Worm (Caenorhabditis elegans) whole organism, L4/young adult: ENCODE data around the gene Y39A1A.20.

Source experiments
- W03F9.2 ChIP-seq: fragments of 150-350 bp; optimal IDR thresholded peaks from 2 replicates; lab custom pipeline; 2014; ENCODE audit warnings: missing biosample characterization, missing genetic modification characterization
- dao-5 ChIP-seq: sonication (generic microtip); optimal IDR thresholded peaks from 2 replicates; lab custom pipeline; 2016; ENCODE audit warnings: missing genotype, missing genetic modification characterization, moderate library complexity, missing compliant biosample characterization
- him-1 ChIP-seq: sonication (generic microtip); optimal IDR thresholded peaks from 2 replicates; lab custom pipeline; 2016; ENCODE audit warnings: missing genotype, missing genetic modification reagents, missing genetic modification characterization, missing compliant biosample characterization

- TF ChIP-seq W03F9.2 (tag; lab: Kevin White, UChicago) (no peak), him-1 (tag; lab: Kevin White, UChicago) (no peak), dao-5 (tag; lab: Kevin White, UChicago) (no peak)
Observed at ce11 chrIII:10707461-10707860, 7.1 kb upstream of the Y39A1A.20 start, which contains the start of gene mrpl-12.
